Worm (Caenorhabditis elegans) whole organism, L4 larva: ENCODE data around the gene srx-50.

ENCODE experiments used
- F26F4.8 ChIP-seq: fragments of 200-800 bp; sonication (Bioruptor generic); conservative IDR thresholded peaks from 2 replicates; pipeline ENCODE4 v1.3.6; 2022; ENCODE audit warnings: missing genetic modification characterization, missing compliant biosample characterization
- ama-1 ChIP-seq: fragments of 150-350 bp; optimal IDR thresholded peaks from 2 replicates; lab custom pipeline; 2014; ENCODE audit warnings: inconsistent platforms, mixed read lengths
- nhr-25 ChIP-seq: sonication (generic microtip); optimal IDR thresholded peaks from 2 replicates; lab custom pipeline; 2017; ENCODE audit warnings: missing genetic modification characterization, mild to moderate bottlenecking, missing compliant biosample characterization, antibody characterized with exemption, moderate library complexity, borderline replicate concordance; ENCODE audit not compliant: insufficient read depth
- nhr-28 ChIP-seq: fragments of 150-350 bp; optimal IDR thresholded peaks from 2 replicates; lab custom pipeline; 2014; ENCODE audit warnings: missing biosample characterization, missing genetic modification characterization
- pha-4 ChIP-seq, 2 experiments: fragments of 150-350 bp in 1 of 2; fragments of 200-800 bp in 1 of 2; sonication (Bioruptor generic) in 1 of 2; IDR thresholded peaks in 1 of 2; optimal IDR thresholded peaks in 1 of 2; 2 replicates each; pipeline versions ENCODE4 v1.3.6 to Lab custom; 2014 to 2022; ENCODE audit warnings: missing genetic modification characterization in 2 of 2, missing genetic modification reagents in 2 of 2, missing biosample characterization in 1 of 2, missing compliant biosample characterization in 1 of 2

- no peak for TF ChIP-seq nhr-28 (tag; lab: Kevin White, UChicago)
- no peak for TF ChIP-seq pha-4 (GFP tag; IDR thresholded peaks at IDR 0.05; lab: Robert Waterston, UW)
- no peak for TF ChIP-seq pha-4 (tag; optimal IDR thresholded peaks at IDR 0.05; lab: Kevin White, UChicago)
- no peak for TF ChIP-seq nhr-25 (tag; lab: Kevin White, UChicago)
- TF ChIP-seq F26F4.8 (GFP tag; lab: Robert Waterston, UW): no peak
- TF ChIP-seq ama-1 (lab: Kevin White, UChicago): no peak
Measured at ce11 chrIV:7018623-7019022, 39.2 kb upstream of the srx-50 start.
